Worm (Caenorhabditis elegans) whole organism, L4 larva: ENCODE data around the gene ttx-3.

ENCODE experiments used
- D1046.2 ChIP-seq: fragments of 200-800 bp; sonication (Bioruptor generic); IDR thresholded peaks from 2 replicates; pipeline ENCODE4 v1.3.6; 2022; ENCODE audit warnings: missing genetic modification characterization, missing compliant biosample characterization
- F10B5.3 ChIP-seq: sonication (generic microtip); optimal IDR thresholded peaks from 2 replicates; lab custom pipeline; 2016; ENCODE audit warnings: mild to moderate bottlenecking, missing genetic modification characterization, missing compliant biosample characterization
- F26F4.8 ChIP-seq: fragments of 200-800 bp; sonication (Bioruptor generic); conservative IDR thresholded peaks from 2 replicates; pipeline ENCODE4 v1.3.6; 2022; ENCODE audit warnings: missing genetic modification characterization, missing compliant biosample characterization
- F44E2.7 ChIP-seq: fragments of 200-800 bp; sonication (Bioruptor generic); IDR thresholded peaks from 2 replicates; pipeline ENCODE4 v2.1.2; 2022; ENCODE audit warnings: missing genetic modification characterization, missing compliant biosample characterization
- R02D3.7 ChIP-seq: fragments of 150-350 bp; sonication (generic microtip); optimal IDR thresholded peaks from 3 replicates; lab custom pipeline; 2014; ENCODE audit warnings: missing biosample characterization, missing genetic modification characterization
- Y75B8A.6 ChIP-seq: fragments of 200-800 bp; sonication (Bioruptor generic); IDR thresholded peaks from 2 replicates; pipeline ENCODE4 v1.3.6; 2022; ENCODE audit warnings: missing genetic modification reagents, missing genetic modification characterization, missing compliant biosample characterization
- ZK337.2 ChIP-seq: fragments of 200-800 bp; sonication (Bioruptor generic); IDR thresholded peaks from 2 replicates; pipeline ENCODE4 v1.3.6; 2022; ENCODE audit warnings: missing genetic modification reagents, missing genetic modification characterization, missing compliant biosample characterization
- aha-1 ChIP-seq: fragments of 150-350 bp; peaks from one replicate; lab custom pipeline; 2014; ENCODE audit warnings: missing biosample characterization, missing genetic modification characterization
- aly-2 ChIP-seq: sonication (generic microtip); optimal IDR thresholded peaks from 2 replicates; lab custom pipeline; 2018; ENCODE audit warnings: missing biosample characterization, missing genetic modification characterization
- ama-1 ChIP-seq: fragments of 150-350 bp; optimal IDR thresholded peaks from 2 replicates; lab custom pipeline; 2014; ENCODE audit warnings: inconsistent platforms, mixed read lengths
- ceh-32 ChIP-seq: sonication (generic microtip); optimal IDR thresholded peaks from 2 replicates; lab custom pipeline; 2016; ENCODE audit warnings: mild to moderate bottlenecking, missing genetic modification characterization, missing compliant biosample characterization; ENCODE audit not compliant: poor library complexity
- cey-2 ChIP-seq: sonication (generic microtip); optimal IDR thresholded peaks from 3 replicates; lab custom pipeline; 2017; ENCODE audit warnings: missing genetic modification characterization, mild to moderate bottlenecking, missing compliant biosample characterization, antibody characterized with exemption, borderline replicate concordance; ENCODE audit not compliant: insufficient read depth
- ctbp-1 ChIP-seq: fragments of 200-800 bp; sonication (Bioruptor generic); IDR thresholded peaks from 2 replicates; pipeline ENCODE4 v1.3.6; 2022; ENCODE audit warnings: missing genetic modification reagents, missing genetic modification characterization, missing compliant biosample characterization
- daf-12 ChIP-seq: fragments of 150-350 bp; optimal IDR thresholded peaks from 2 replicates; lab custom pipeline; 2014; ENCODE audit warnings: missing biosample characterization, missing genetic modification reagents, missing genetic modification characterization
- daf-19 ChIP-seq: fragments of 200-800 bp; sonication (Bioruptor generic); conservative IDR thresholded peaks from 2 replicates; pipeline ENCODE4 v1.3.6; 2022; ENCODE audit warnings: missing genetic modification characterization, missing compliant biosample characterization
- dmd-6 ChIP-seq: fragments of 200-800 bp; sonication (Bioruptor generic); IDR thresholded peaks from 2 replicates; pipeline ENCODE4 v1.3.6; 2022; ENCODE audit warnings: missing genetic modification reagents, missing genetic modification characterization, missing compliant biosample characterization
- dmd-9 ChIP-seq: fragments of 200-800 bp; sonication (Bioruptor generic); IDR thresholded peaks from 2 replicates; pipeline ENCODE4 v1.3.6; 2022; ENCODE audit warnings: missing genetic modification reagents, missing genetic modification characterization, missing compliant biosample characterization
- duxl-1 ChIP-seq: sonication (generic microtip); optimal IDR thresholded peaks from 2 replicates; lab custom pipeline; 2016; ENCODE audit warnings: mild to moderate bottlenecking, missing genetic modification characterization, moderate library complexity, missing compliant biosample characterization; ENCODE audit not compliant: poor library complexity
- dve-1 ChIP-seq: sonication (generic microtip); optimal IDR thresholded peaks from 2 replicates; lab custom pipeline; 2017; ENCODE audit warnings: antibody characterized with exemption, mild to moderate bottlenecking, missing genetic modification characterization, missing compliant biosample characterization; ENCODE audit not compliant: insufficient read depth
- fkh-10 ChIP-seq: fragments of 150-350 bp; optimal IDR thresholded peaks from 2 replicates; lab custom pipeline; 2014; ENCODE audit warnings: missing biosample characterization, missing genetic modification reagents, missing genetic modification characterization
- gei-8 ChIP-seq: fragments of 200-800 bp; sonication (Bioruptor generic); optimal IDR thresholded peaks from 2 replicates; lab custom pipeline; 2018; ENCODE audit warnings: mild to moderate bottlenecking, missing genetic modification characterization, missing compliant biosample characterization
- hlh-11 ChIP-seq: fragments of 200-800 bp; sonication (Bioruptor generic); optimal IDR thresholded peaks from 2 replicates; lab custom pipeline; 2018; ENCODE audit warnings: mild to moderate bottlenecking, missing genetic modification characterization, missing compliant biosample characterization
- hlh-30 ChIP-seq: sonication (generic microtip); optimal IDR thresholded peaks from 2 replicates; lab custom pipeline; 2017; ENCODE audit warnings: antibody characterized with exemption, mild to moderate bottlenecking, missing genetic modification characterization, missing compliant biosample characterization; ENCODE audit not compliant: insufficient read depth
- hmg-1.1 ChIP-seq: fragments of 200-800 bp; sonication (Bioruptor generic); IDR thresholded peaks from 2 replicates; pipeline ENCODE4 v1.3.6; 2022; ENCODE audit warnings: missing genetic modification reagents, missing genetic modification characterization, missing compliant biosample characterization
- lin-1 ChIP-seq: fragments of 200-800 bp; sonication (Bioruptor generic); IDR thresholded peaks from 2 replicates; pipeline ENCODE4 v1.3.6; 2022; ENCODE audit warnings: missing genetic modification reagents, missing genetic modification characterization, missing compliant biosample characterization
- lin-39 ChIP-seq: fragments of 150-350 bp; optimal IDR thresholded peaks from 2 replicates; lab custom pipeline; 2014; ENCODE audit warnings: missing biosample characterization, missing genetic modification reagents, missing genetic modification characterization
- lir-3 ChIP-seq: sonication (generic microtip); optimal IDR thresholded peaks from 2 replicates; lab custom pipeline; 2016; ENCODE audit warnings: mild to moderate bottlenecking, missing genetic modification characterization, missing compliant biosample characterization
- lsy-2 ChIP-seq, 2 experiments: fragments of 150-350 bp in 1 of 2; sonication (generic microtip) in 1 of 2; optimal IDR thresholded peaks; 2 replicates each; lab custom pipeline; 2014 to 2017; ENCODE audit warnings: missing biosample characterization in 2 of 2, missing genetic modification characterization in 2 of 2
- mdl-1 ChIP-seq, 2 experiments: fragments of 150-350 bp in 1 of 2; sonication (generic microtip) in 1 of 2; optimal IDR thresholded peaks; 2 replicates each; lab custom pipeline; 2014 to 2017; ENCODE audit warnings: missing biosample characterization in 2 of 2, missing genetic modification characterization in 2 of 2
- mep-1 ChIP-seq: fragments of 150-350 bp; sonication (generic microtip); optimal IDR thresholded peaks from 3 replicates; lab custom pipeline; 2014; ENCODE audit warnings: missing biosample characterization, missing genetic modification characterization
- mxl-2 ChIP-seq: fragments of 200-800 bp; sonication (Bioruptor generic); conservative IDR thresholded peaks from 2 replicates; pipeline ENCODE4 v1.3.6; 2022; ENCODE audit warnings: missing genetic modification reagents, missing genetic modification characterization, missing compliant biosample characterization
- nhr-10 ChIP-seq: fragments of 150-350 bp; optimal IDR thresholded peaks from 2 replicates; lab custom pipeline; 2014; ENCODE audit warnings: missing biosample characterization, missing genetic modification characterization
- nhr-11 ChIP-seq: fragments of 150-350 bp; optimal IDR thresholded peaks from 2 replicates; lab custom pipeline; 2014; ENCODE audit warnings: missing biosample characterization, missing genetic modification characterization
- nhr-111 ChIP-seq: fragments of 200-800 bp; sonication (Bioruptor generic); optimal IDR thresholded peaks from 2 replicates; lab custom pipeline; 2018; ENCODE audit warnings: mild to moderate bottlenecking, missing genetic modification characterization, missing compliant biosample characterization
- nhr-237 ChIP-seq: sonication (generic microtip); optimal IDR thresholded peaks from 2 replicates; lab custom pipeline; 2017; ENCODE audit warnings: missing biosample characterization, missing genetic modification characterization
- nhr-42 ChIP-seq: fragments of 200-800 bp; sonication (Bioruptor generic); IDR thresholded peaks from 2 replicates; pipeline ENCODE4 v1.3.6; 2022; ENCODE audit warnings: missing genetic modification characterization, missing compliant biosample characterization
- nhr-48 ChIP-seq: sonication (generic microtip); optimal IDR thresholded peaks from 2 replicates; lab custom pipeline; 2016; ENCODE audit warnings: mild to moderate bottlenecking, missing genetic modification characterization, missing compliant biosample characterization
- nhr-77 ChIP-seq: fragments of 150-350 bp; optimal IDR thresholded peaks from 2 replicates; lab custom pipeline; 2014; ENCODE audit warnings: missing biosample characterization, missing genetic modification characterization
- rbr-2 ChIP-seq: sonication (generic microtip); optimal IDR thresholded peaks from 2 replicates; lab custom pipeline; 2016; ENCODE audit warnings: missing genotype, missing genetic modification characterization, missing compliant biosample characterization
- snpc-4 ChIP-seq: fragments of 150-350 bp; optimal IDR thresholded peaks from 2 replicates; lab custom pipeline; 2014; ENCODE audit warnings: missing biosample characterization, missing genetic modification characterization
- spr-3 ChIP-seq: fragments of 200-800 bp; sonication (Bioruptor generic); optimal IDR thresholded peaks from 2 replicates; lab custom pipeline; 2018; ENCODE audit warnings: mild to moderate bottlenecking, missing genetic modification characterization, missing compliant biosample characterization
- tag-97 ChIP-seq: fragments of 200-800 bp; sonication (Bioruptor generic); IDR thresholded peaks from 2 replicates; pipeline ENCODE4 v1.3.6; 2022; ENCODE audit warnings: missing genetic modification characterization, missing compliant biosample characterization
- unc-130 ChIP-seq: sonication (generic microtip); optimal IDR thresholded peaks from 2 replicates; lab custom pipeline; 2016; ENCODE audit warnings: missing genetic modification reagents, missing genetic modification characterization, missing compliant biosample characterization
- unc-62 ChIP-seq, 3 experiments: fragments of 150-350 bp in 1 of 3; sonication (generic microtip); optimal IDR thresholded peaks in 2 of 3; peaks in 1 of 3; 1 replicate in 1 of 3; 2 replicates in 2 of 3; lab custom pipeline; 2014 to 2017; ENCODE audit warnings: missing biosample characterization in 3 of 3, missing genetic modification characterization in 3 of 3, missing genetic modification reagents in 3 of 3, missing genotype in 1 of 3
- zag-1 ChIP-seq: fragments of 150-350 bp; optimal IDR thresholded peaks from 2 replicates; lab custom pipeline; 2014; ENCODE audit warnings: missing biosample characterization, missing genetic modification characterization
- zfp-2 ChIP-seq: sonication (generic microtip); optimal IDR thresholded peaks from 2 replicates; lab custom pipeline; 2016; ENCODE audit warnings: mild to moderate bottlenecking, missing genetic modification characterization, missing compliant biosample characterization
- zfp-3 ChIP-seq: fragments of 200-800 bp; sonication (Bioruptor generic); conservative IDR thresholded peaks from 2 replicates; pipeline ENCODE4 v1.3.6; 2022; ENCODE audit warnings: missing genetic modification reagents, missing genetic modification characterization, missing compliant biosample characterization
- ztf-11 ChIP-seq: fragments of 150-350 bp; optimal IDR thresholded peaks from 2 replicates; lab custom pipeline; 2014; ENCODE audit warnings: missing biosample characterization, missing genetic modification characterization
- ztf-7 ChIP-seq: fragments of 150-350 bp; optimal IDR thresholded peaks from 2 replicates; lab custom pipeline; 2014; ENCODE audit warnings: missing biosample characterization, missing genetic modification characterization

ttx-3 gene

DNA sequence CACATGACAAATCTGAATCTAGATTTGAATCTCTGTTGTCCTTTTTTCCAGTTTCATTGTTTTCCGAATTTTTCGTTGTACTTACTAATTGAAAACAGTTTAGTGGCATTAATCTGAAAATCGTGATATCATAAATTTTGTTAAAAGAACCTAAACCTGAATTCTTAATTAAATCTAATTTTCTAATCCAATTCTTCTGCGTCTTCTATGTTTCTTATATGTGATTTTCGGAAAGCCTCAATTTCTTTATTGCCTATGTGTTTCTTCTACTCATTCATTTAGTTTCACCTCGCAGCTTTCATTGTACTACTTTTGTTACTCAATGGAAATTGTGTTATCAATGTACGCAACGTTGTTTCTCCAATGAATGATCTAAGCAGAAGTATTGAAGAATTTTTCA is 25.5 kb downstream of the ttx-3 start:
- no peak for TF ChIP-seq cey-2 (tag; lab: Kevin White, UChicago)
- no peak for TF ChIP-seq ztf-7 (tag; lab: Kevin White, UChicago)
- TF ChIP-seq gei-8 (GFP tag; lab: Kevin White, UChicago): no peak
- TF ChIP-seq lsy-2 (tag; optimal IDR thresholded peaks at IDR 0.05; lab: Kevin White, UChicago): no peak
- no peak for TF ChIP-seq Y75B8A.6
- TF ChIP-seq F10B5.3: no peak
- TF ChIP-seq rbr-2: no peak
- no peak for TF ChIP-seq tag-97 (GFP tag; lab: Robert Waterston, UW)
- no peak for TF ChIP-seq nhr-11
- TF ChIP-seq ceh-32 (tag; lab: Kevin White, UChicago): no peak
- TF ChIP-seq lir-3: no peak
- TF ChIP-seq fkh-10 (GFP tag; lab: Kevin White, UChicago): no peak
- TF ChIP-seq aha-1: no peak

DNA sequence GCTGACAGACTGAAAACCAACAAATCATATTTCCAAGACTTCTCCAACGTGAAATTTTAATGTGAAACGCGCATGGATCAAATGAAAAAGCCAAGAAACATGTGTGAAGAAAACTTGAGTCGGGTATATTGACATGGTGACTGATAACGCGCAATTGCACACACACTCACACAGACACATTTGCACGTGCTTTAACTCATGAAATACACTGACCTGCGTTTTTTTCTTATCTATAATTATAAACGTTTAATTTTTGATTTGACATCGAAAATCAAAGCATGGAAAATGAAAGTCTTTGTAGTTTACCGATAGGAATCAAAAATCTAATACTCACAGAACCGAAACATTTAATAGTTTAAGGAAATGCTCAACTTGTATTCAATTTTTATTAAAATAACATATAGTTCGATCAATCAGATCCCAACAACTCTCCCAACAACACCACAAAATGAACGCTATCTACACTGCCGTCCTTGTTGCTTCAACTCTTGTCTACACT is 30.5 kb downstream of the ttx-3 start, which contains the start of gene nspa-9:
TSS of gene nspa-9 (plus strand) at position 449 of the 499 bp plus-strand sequence.
- TF ChIP-seq mdl-1 (tag; optimal IDR thresholded peaks at IDR 0.05; lab: Kevin White, UChicago): peak; percentile 15 to 87
- TF ChIP-seq fkh-10 (GFP tag; lab: Kevin White, UChicago): no peak
- peak; percentile 25 for TF ChIP-seq mep-1 (tag; lab: Kevin White, UChicago)
- no peak for TF ChIP-seq spr-3 (GFP tag; lab: Kevin White, UChicago)
- no peak for TF ChIP-seq tag-97 (GFP tag; lab: Robert Waterston, UW)
- TF ChIP-seq ama-1 (lab: Kevin White, UChicago): no peak
- TF ChIP-seq dve-1 (tag; lab: Kevin White, UChicago): peak; percentile 86
- no peak for TF ChIP-seq ZK337.2 (GFP tag; lab: Robert Waterston, UW)
- no peak for TF ChIP-seq daf-19 (GFP tag; lab: Robert Waterston, UW)
- TF ChIP-seq ctbp-1: no peak
- no peak for TF ChIP-seq zag-1 (tag; lab: Kevin White, UChicago)
- peak in 1 of 2 experiments; percentile 81 for TF ChIP-seq unc-62 (GFP tag; optimal IDR thresholded peaks at IDR 0.05 in 1 of 2; lab: Kevin White, UChicago)
- TF ChIP-seq unc-62 (tag; optimal IDR thresholded peaks at IDR 0.05; lab: Kevin White, UChicago): no peak
- no peak for TF ChIP-seq duxl-1 (tag; lab: Kevin White, UChicago)
- TF ChIP-seq nhr-77: peak; percentile 82
- TF ChIP-seq ztf-11: no peak
- no peak for TF ChIP-seq F44E2.7 (GFP tag; lab: Robert Waterston, UW)
- no peak for TF ChIP-seq ceh-32 (tag; lab: Kevin White, UChicago)
- TF ChIP-seq dmd-6 (GFP tag; lab: Robert Waterston, UW): peak; percentile 95
- no peak for TF ChIP-seq daf-12 (tag; lab: Kevin White, UChicago)
- TF ChIP-seq R02D3.7 (tag; lab: Kevin White, UChicago): no peak
- no peak for TF ChIP-seq hmg-1.1
- TF ChIP-seq hlh-11 (tag; lab: Kevin White, UChicago): peak; percentile 83
- TF ChIP-seq F26F4.8 (GFP tag; lab: Robert Waterston, UW): no peak
- TF ChIP-seq nhr-42 (GFP tag; lab: Robert Waterston, UW): no peak
- TF ChIP-seq nhr-48: peak; percentile 40
- no peak for TF ChIP-seq lin-39 (tag; lab: Kevin White, UChicago)
- TF ChIP-seq nhr-237 (tag; lab: Kevin White, UChicago): no peak
- TF ChIP-seq mxl-2 (GFP tag; lab: Robert Waterston, UW): 0 out of 2 replicates have a peak, but pooled peaks have one; percentile 10
- no peak for TF ChIP-seq D1046.2 (GFP tag; lab: Robert Waterston, UW)
- peak; percentile 77 for TF ChIP-seq hlh-30 (tag; lab: Kevin White, UChicago)
- no peak for TF ChIP-seq aly-2
- no peak for TF ChIP-seq nhr-111 (GFP tag; lab: Kevin White, UChicago)
- no peak for TF ChIP-seq zfp-2
- TF ChIP-seq lin-1 (GFP tag; lab: Robert Waterston, UW): 0 out of 2 replicates have a peak, but pooled peaks have one; percentile 19
- TF ChIP-seq dmd-9 (GFP tag; lab: Robert Waterston, UW): no peak
- no peak for TF ChIP-seq unc-130 (GFP tag; lab: Kevin White, UChicago)
- TF ChIP-seq zfp-3: no peak
- TF ChIP-seq snpc-4 (tag; lab: Kevin White, UChicago): no peak
- no peak for TF ChIP-seq lir-3
- TF ChIP-seq nhr-10 (tag; lab: Kevin White, UChicago): no peak
- no peak for TF ChIP-seq lsy-2 (tag; optimal IDR thresholded peaks at IDR 0.05; lab: Kevin White, UChicago)
